Fruit fly (Drosophila melanogaster): ENCODE data around the gene SPE.

DNA sequence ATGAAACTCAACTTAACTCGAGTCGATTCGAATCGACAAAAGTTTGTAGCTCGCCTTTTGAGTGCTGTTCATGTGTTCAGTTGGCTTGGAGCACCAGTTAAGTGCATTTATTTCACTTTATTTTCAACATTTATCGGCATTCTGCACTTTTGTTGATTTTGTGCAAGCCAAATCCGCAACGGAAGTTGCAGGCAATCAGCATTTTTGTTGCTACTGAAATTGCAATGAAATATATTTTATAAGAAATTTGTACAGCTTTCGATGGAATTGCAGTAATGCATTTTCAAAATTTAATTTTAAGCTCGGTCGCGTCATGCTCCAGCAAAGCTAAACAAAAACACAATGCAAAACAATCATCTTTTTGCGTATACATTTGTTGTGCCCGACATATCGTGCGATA, 27.1 kb upstream of the SPE start:
- TF ChIP-seq CTCF (optimal IDR thresholded peaks at IDR 0.05) (no peak), CG8478 (optimal IDR thresholded peaks at IDR 0.05) (no peak)
